Worm (Caenorhabditis elegans): ENCODE results near the gene exos-9.

exos-9 gene

ce11 chrIII:7198838-7199237 is 965 bp upstream of the exos-9 start, which contains the start of gene pfd-5 (continued):
- TF ChIP-seq ZK546.5 (tag; optimal IDR thresholded peaks at IDR 0.05) (no peak), mxl-2 (GFP tag; conservative IDR thresholded peaks at IDR 0.05) (no peak), saeg-2 (GFP tag; IDR thresholded peaks at IDR 0.05) (no peak), duxl-1 (tag; optimal IDR thresholded peaks at IDR 0.05; ENCODE audit: poor library complexity) (no peak), lsy-2 (tag; optimal IDR thresholded peaks at IDR 0.05) (peak in 1 of 2 experiments; percentile 84), hif-1 (tag; optimal IDR thresholded peaks at IDR 0.05) (peak in 1 of 2 experiments; percentile 88), lin-15B (tag; optimal IDR thresholded peaks at IDR 0.05) (no peak), dmd-8 (GFP tag; IDR thresholded peaks at IDR 0.05) (no peak), mep-1 (tag; optimal IDR thresholded peaks at IDR 0.05) (peak; percentile 41), php-3 (GFP tag; IDR thresholded peaks at IDR 0.05) (no peak), egl-43 (GFP tag; IDR thresholded peaks at IDR 0.05) (no peak), ama-1 (optimal IDR thresholded peaks at IDR 0.05) (no peak), dve-1 (tag; optimal IDR thresholded peaks at IDR 0.05; ENCODE audit: insufficient read depth) (peak; percentile 22), T26A8.4 (GFP tag; IDR thresholded peaks at IDR 0.05) (no peak), lim-7 (GFP tag; IDR thresholded peaks at IDR 0.05) (no peak), lir-3 (tag; optimal IDR thresholded peaks at IDR 0.05) (no peak), lin-13 (GFP tag; optimal IDR thresholded peaks at IDR 0.05) (no peak), unc-62 (GFP tag; optimal IDR thresholded peaks at IDR 0.05 in 1 of 2) (no peak), unc-62 (tag; optimal IDR thresholded peaks at IDR 0.05) (no peak), rbr-2 (tag; optimal IDR thresholded peaks at IDR 0.05) (no peak), ceh-82 (tag; optimal IDR thresholded peaks at IDR 0.05) (no peak), dmd-9 (GFP tag; IDR thresholded peaks at IDR 0.05) (no peak), F37D6.2 (tag; optimal IDR thresholded peaks at IDR 0.05) (no peak), jun-1 (tag; optimal IDR thresholded peaks at IDR 0.05) (no peak), snpc-1.2 (GFP tag; IDR thresholded peaks at IDR 0.05) (no peak), lin-29 (GFP tag; IDR thresholded peaks at IDR 0.05) (no peak), aly-2 (tag; optimal IDR thresholded peaks at IDR 0.05) (no peak), mdt-29 (GFP tag; IDR thresholded peaks at IDR 0.05) (no peak), snpc-4 (tag; optimal IDR thresholded peaks at IDR 0.05) (no peak), zag-1 (tag; optimal IDR thresholded peaks at IDR 0.05) (no peak), daf-8 (GFP tag; IDR thresholded peaks at IDR 0.05) (no peak), lin-1 (GFP tag; IDR thresholded peaks at IDR 0.05) (no peak), unc-130 (GFP tag; optimal IDR thresholded peaks at IDR 0.05) (peak; percentile 57), egl-27 (tag; optimal IDR thresholded peaks at IDR 0.05) (no peak), ceh-28 (tag; optimal IDR thresholded peaks at IDR 0.05) (no peak), T20F7.1 (GFP tag; optimal IDR thresholded peaks at IDR 0.05) (no peak), mxl-3 (GFP tag; optimal IDR thresholded peaks at IDR 0.05) (no peak), ceh-62 (tag; optimal IDR thresholded peaks at IDR 0.05) (no peak), pqm-1 (tag; optimal IDR thresholded peaks at IDR 0.05) (no peak), nhr-11 (tag; optimal IDR thresholded peaks at IDR 0.05) (no peak), F26F4.8 (GFP tag; conservative IDR thresholded peaks at IDR 0.05) (no peak), zfp-2 (tag; optimal IDR thresholded peaks at IDR 0.05) (no peak), attf-4 (tag; optimal IDR thresholded peaks at IDR 0.05) (no peak), cey-2 (tag; optimal IDR thresholded peaks at IDR 0.05; ENCODE audit: borderline replicate concordance, insufficient read depth) (no peak), nhr-237 (tag; optimal IDR thresholded peaks at IDR 0.05) (no peak), zip-2 (tag; optimal IDR thresholded peaks at IDR 0.05) (no peak), unc-39 (tag; optimal IDR thresholded peaks at IDR 0.05) (no peak), sdz-12 (GFP tag; optimal IDR thresholded peaks at IDR 0.05) (no peak), nhr-102 (tag; optimal IDR thresholded peaks at IDR 0.05) (no peak), Y48G9A.11 (GFP tag; IDR thresholded peaks at IDR 0.05) (no peak), lin-39 (tag; optimal IDR thresholded peaks at IDR 0.05) (no peak), nhr-25 (tag; optimal IDR thresholded peaks at IDR 0.05; ENCODE audit: borderline replicate concordance, insufficient read depth) (no peak), fos-1 (tag; optimal IDR thresholded peaks at IDR 0.05) (no peak)

Measured in whole organism, L4 larva.